Worm (Caenorhabditis elegans) whole organism, late embryonic: ENCODE measurements around the gene spp-21.

Experiments
- elt-2 ChIP-seq: sonication (generic microtip); optimal IDR thresholded peaks from 2 replicates; lab custom pipeline; 2016; ENCODE audit warnings: missing genetic modification reagents, missing genetic modification characterization, missing compliant biosample characterization
- pat-9 ChIP-seq: fragments of 200-800 bp; sonication (Bioruptor generic); optimal IDR thresholded peaks from 2 replicates; lab custom pipeline; 2018; ENCODE audit warnings: mild to moderate bottlenecking, missing genetic modification characterization, moderate library complexity, missing compliant biosample characterization
- rnt-1 ChIP-seq: sonication (generic microtip); optimal IDR thresholded peaks from 2 replicates; lab custom pipeline; 2016; ENCODE audit warnings: missing genetic modification characterization, missing compliant biosample characterization
- unc-55 ChIP-seq: sonication (generic microtip); optimal IDR thresholded peaks from 2 replicates; lab custom pipeline; 2017; ENCODE audit warnings: missing biosample characterization, missing genetic modification reagents, missing genetic modification characterization

DNA sequence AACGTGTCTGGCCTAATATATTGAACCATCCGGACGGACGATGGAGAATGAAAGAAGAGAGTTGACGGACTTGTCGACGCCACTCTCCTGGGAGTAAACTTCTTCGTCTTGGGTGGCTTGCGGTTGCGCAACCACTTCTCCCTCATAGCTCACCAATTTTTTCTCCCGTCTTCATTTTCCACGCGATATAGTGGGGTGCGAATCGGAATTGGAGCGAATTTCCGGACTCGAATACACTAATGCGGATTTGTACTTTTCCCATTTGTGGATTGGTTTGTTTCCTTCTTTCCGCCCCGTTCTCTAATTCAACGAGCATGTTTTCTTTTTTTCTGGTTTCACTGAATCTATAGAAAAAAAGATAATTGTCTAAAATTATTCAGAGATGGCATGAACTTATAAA lies 14.2 kb upstream of the spp-21 start:
- TF ChIP-seq elt-2, result no peak
- no peak for TF ChIP-seq unc-55 (GFP tag; lab: Kevin White, UChicago)
- TF ChIP-seq pat-9 (tag; lab: Kevin White, UChicago), result no peak
- TF ChIP-seq rnt-1 (tag; lab: Kevin White, UChicago), result no peak
